Fruit fly (Drosophila melanogaster) whole organism, embryonic: Measurements from ENCODE around the gene CG9393.
A peak's percentile ranks its signal among the peaks of the same experiment; 100 is the strongest.

Experiments
- Abd-B ChIP-seq: fragments of 200-800 bp; sonication (Bioruptor generic); optimal IDR thresholded peaks from 2 replicates; lab custom pipeline; 2018; ENCODE audit warnings: missing biosample characterization, mild to moderate bottlenecking, missing genetic modification characterization, moderate library complexity
- Aef1 ChIP-seq: fragments of 200-800 bp; sonication (Bioruptor generic); IDR thresholded peaks from 3 replicates; pipeline ENCODE4 v1.3.6; 2022; ENCODE audit warnings: missing biosample characterization, missing genetic modification characterization
- Atf6 ChIP-seq: fragments of 200-800 bp; sonication (Bioruptor generic); IDR thresholded peaks from 2 replicates; pipeline ENCODE4 v1.3.6; 2022; ENCODE audit warnings: missing biosample characterization, missing genetic modification characterization
- Awh ChIP-seq: fragments of 200-800 bp; sonication (Bioruptor generic); IDR thresholded peaks from 2 replicates; pipeline ENCODE4, ENCODE4 v1.3.6; 2022; ENCODE audit warnings: missing biosample characterization, missing genetic modification characterization
- B-H1 ChIP-seq: fragments of 200-800 bp; sonication (Bioruptor generic); IDR thresholded peaks from 3 replicates; pipeline ENCODE4 v1.3.6; 2022; ENCODE audit warnings: missing biosample characterization, missing genetic modification characterization
- Blimp-1 ChIP-seq: fragments of 200-800 bp; sonication (Bioruptor generic); optimal IDR thresholded peaks from 3 replicates; lab custom pipeline; 2018; ENCODE audit warnings: missing biosample characterization, missing genetic modification characterization, mild to moderate bottlenecking, moderate library complexity, missing genetic modification reagents
- CG11456 ChIP-seq: fragments of 200-800 bp; sonication (Bioruptor generic); IDR thresholded peaks from 3 replicates; pipeline ENCODE4 v1.3.6; 2022; ENCODE audit warnings: missing biosample characterization, missing genetic modification characterization
- CG12219 ChIP-seq: fragments of 200-800 bp; sonication (Bioruptor generic); optimal IDR thresholded peaks from 3 replicates; lab custom pipeline; 2018; ENCODE audit warnings: missing biosample characterization, mild to moderate bottlenecking, missing genetic modification characterization
- CG13424 ChIP-seq: fragments of 200-800 bp; sonication (Bioruptor generic); optimal IDR thresholded peaks from 2 replicates; lab custom pipeline; 2019; ENCODE audit warnings: missing biosample characterization, mild to moderate bottlenecking, missing genetic modification characterization, moderate library complexity
- CG15011 ChIP-seq: fragments of 200-800 bp; sonication (Bioruptor generic); optimal IDR thresholded peaks from 3 replicates; lab custom pipeline; 2018; ENCODE audit warnings: missing biosample characterization, mild to moderate bottlenecking, missing genetic modification characterization
- CG1647 ChIP-seq: fragments of 200-800 bp; sonication (Bioruptor generic); optimal IDR thresholded peaks from 3 replicates; lab custom pipeline; 2016; ENCODE audit warnings: missing biosample characterization, missing genetic modification characterization
- CG16815 ChIP-seq: fragments of 200-800 bp; sonication (Bioruptor generic); optimal IDR thresholded peaks from 3 replicates; lab custom pipeline; 2017; ENCODE audit warnings: missing biosample characterization, mild to moderate bottlenecking, missing genetic modification characterization
- CG18476 ChIP-seq: fragments of 200-800 bp; sonication (Bioruptor generic); optimal IDR thresholded peaks from 2 replicates; lab custom pipeline; 2016; ENCODE audit warnings: missing biosample characterization, mild to moderate bottlenecking, missing genetic modification characterization
- CG18619 ChIP-seq: fragments of 200-800 bp; sonication (Bioruptor generic); optimal IDR thresholded peaks from 3 replicates; lab custom pipeline; 2017; ENCODE audit warnings: missing biosample characterization, mild to moderate bottlenecking, missing genetic modification characterization
- CG2678 ChIP-seq: fragments of 200-800 bp; sonication (Bioruptor generic); optimal IDR thresholded peaks from 3 replicates; lab custom pipeline; 2019; ENCODE audit warnings: missing biosample characterization, mild to moderate bottlenecking, missing genetic modification characterization, moderate library complexity
- CG3163 ChIP-seq: fragments of 200-800 bp; sonication (Bioruptor generic); optimal IDR thresholded peaks from 3 replicates; lab custom pipeline; 2016; ENCODE audit warnings: missing biosample characterization, missing genetic modification characterization
- CG34422 ChIP-seq: fragments of 200-800 bp; sonication (Bioruptor generic); IDR thresholded peaks from 3 replicates; pipeline ENCODE4 v1.3.6; 2022; ENCODE audit warnings: missing biosample characterization, missing genetic modification characterization
- CG4820 ChIP-seq: fragments of 200-800 bp; sonication (Bioruptor generic); optimal IDR thresholded peaks from 3 replicates; lab custom pipeline; 2016; ENCODE audit warnings: missing biosample characterization, missing genetic modification characterization
- CG7271 ChIP-seq: fragments of 200-800 bp; sonication (Bioruptor generic); optimal IDR thresholded peaks from 2 replicates; lab custom pipeline; 2018; ENCODE audit warnings: missing biosample characterization, mild to moderate bottlenecking, missing genetic modification characterization, moderate library complexity
- CG7839 ChIP-seq: fragments of 200-800 bp; sonication (Bioruptor generic); optimal IDR thresholded peaks from 3 replicates; lab custom pipeline; 2018; ENCODE audit warnings: missing biosample characterization, mild to moderate bottlenecking, missing genetic modification characterization, moderate library complexity
- CG9437 ChIP-seq: fragments of 200-800 bp; sonication (Bioruptor generic); optimal IDR thresholded peaks from 2 replicates; lab custom pipeline; 2018; ENCODE audit warnings: missing biosample characterization, mild to moderate bottlenecking, missing genetic modification characterization
- CTCF ChIP-seq: fragments of 200-800 bp; sonication (Bioruptor generic); optimal IDR thresholded peaks from 2 replicates; lab custom pipeline; 2017; ENCODE audit warnings: missing biosample characterization, mild to moderate bottlenecking, missing genetic modification characterization, moderate library complexity
- Dip2 ChIP-seq: fragments of 200-800 bp; sonication (Bioruptor generic); IDR thresholded peaks from 2 replicates; pipeline ENCODE4 v1.3.6; 2022; ENCODE audit warnings: missing biosample characterization, missing genetic modification characterization
- Lim3 ChIP-seq: fragments of 200-800 bp; sonication (Bioruptor generic); IDR thresholded peaks from 2 replicates; pipeline ENCODE4 v1.3.6; 2022; ENCODE audit warnings: missing biosample characterization, missing genetic modification characterization
- MTF-1 ChIP-seq: fragments of 200-800 bp; sonication (Bioruptor generic); optimal IDR thresholded peaks from 2 replicates; lab custom pipeline; 2018; ENCODE audit warnings: missing biosample characterization, mild to moderate bottlenecking, missing genetic modification characterization, borderline replicate concordance
- Med ChIP-seq: fragments of 200-800 bp; sonication (Bioruptor generic); peaks from one replicate; lab custom pipeline; 2016; ENCODE audit warnings: missing biosample characterization, missing genetic modification characterization, mild to moderate bottlenecking, inconsistent platforms, moderate library complexity
- Neu2 ChIP-seq: fragments of 200-800 bp; sonication (Bioruptor generic); optimal IDR thresholded peaks from 3 replicates; lab custom pipeline; 2016; ENCODE audit warnings: missing biosample characterization, missing genetic modification characterization, borderline replicate concordance
- Oli ChIP-seq: fragments of 200-800 bp; sonication (Bioruptor generic); optimal IDR thresholded peaks from 2 replicates; lab custom pipeline; 2018; ENCODE audit warnings: missing biosample characterization, mild to moderate bottlenecking, missing genetic modification characterization, moderate library complexity
- Pdp1 ChIP-seq, 2 experiments: fragments of 200-800 bp; sonication (Bioruptor generic); optimal IDR thresholded peaks; 3 replicates each; lab custom pipeline; 2016; ENCODE audit warnings: missing biosample characterization in 2 of 2, missing genetic modification characterization in 2 of 2, mild to moderate bottlenecking in 1 of 2, moderate library complexity in 1 of 2
- Ssrp ChIP-seq: fragments of 200-800 bp; sonication (Bioruptor generic); optimal IDR thresholded peaks from 2 replicates; lab custom pipeline; 2018; ENCODE audit warnings: missing biosample characterization, mild to moderate bottlenecking, missing genetic modification characterization, moderate library complexity
- Stat92E ChIP-seq, 3 experiments: fragments of >200 bp in 2 of 3; fragments of 200-800 bp in 1 of 3; sonication (Bioruptor generic) in 1 of 3; optimal IDR thresholded peaks; 2 replicates each; lab custom pipeline; 2017 to 2019; ENCODE audit warnings: missing biosample characterization in 3 of 3, missing genetic modification characterization in 3 of 3, mild to moderate bottlenecking in 1 of 3, moderate library complexity in 1 of 3
- Trl ChIP-seq, 3 experiments: fragments of >200 bp in 2 of 3; fragments of 200-800 bp in 1 of 3; sonication (Bioruptor generic) in 1 of 3; optimal IDR thresholded peaks; 2 replicates in 1 of 3; 3 replicates in 2 of 3; lab custom pipeline; 2016 to 2017; ENCODE audit warnings: missing biosample characterization in 1 of 3, missing genetic modification characterization in 1 of 3
- abd-A ChIP-seq: fragments of 200-800 bp; sonication (Bioruptor generic); optimal IDR thresholded peaks from 3 replicates; lab custom pipeline; 2019; ENCODE audit warnings: missing biosample characterization, mild to moderate bottlenecking, missing genetic modification characterization, moderate library complexity
- ac ChIP-seq: fragments of 200-800 bp; sonication (Bioruptor generic); optimal IDR thresholded peaks from 3 replicates; lab custom pipeline; 2017; ENCODE audit warnings: missing biosample characterization, mild to moderate bottlenecking, missing genetic modification characterization
- bcd ChIP-seq: fragments of 200-800 bp; sonication (Bioruptor generic); optimal IDR thresholded peaks from 2 replicates; lab custom pipeline; 2017; ENCODE audit warnings: missing biosample characterization, mild to moderate bottlenecking, missing genetic modification characterization
- br ChIP-seq: fragments of >200 bp; optimal IDR thresholded peaks from 2 replicates; lab custom pipeline; 2017
- btn ChIP-seq: fragments of 200-800 bp; sonication (Bioruptor generic); optimal IDR thresholded peaks from 2 replicates; lab custom pipeline; 2016; ENCODE audit warnings: missing biosample characterization, missing genetic modification characterization
- cato ChIP-seq: fragments of 200-800 bp; sonication (Bioruptor generic); optimal IDR thresholded peaks from 2 replicates; lab custom pipeline; 2016; ENCODE audit warnings: missing biosample characterization, missing genetic modification characterization, borderline replicate concordance
- grn ChIP-seq: fragments of 200-800 bp; sonication (Bioruptor generic); optimal IDR thresholded peaks from 3 replicates; lab custom pipeline; 2017; ENCODE audit warnings: missing biosample characterization, missing genetic modification characterization
- kni ChIP-seq: fragments of 200-800 bp; sonication (Bioruptor generic); optimal IDR thresholded peaks from 3 replicates; lab custom pipeline; 2017; ENCODE audit warnings: mild to moderate bottlenecking, missing biosample characterization, missing genetic modification reagents, missing genetic modification characterization
- lbe ChIP-seq: fragments of 200-800 bp; sonication (Bioruptor generic); optimal IDR thresholded peaks from 2 replicates; lab custom pipeline; 2016; ENCODE audit warnings: missing biosample characterization, mild to moderate bottlenecking, missing genetic modification characterization
- oc ChIP-seq: fragments of 200-800 bp; sonication (Bioruptor generic); optimal IDR thresholded peaks from 2 replicates; lab custom pipeline; 2018; ENCODE audit warnings: missing biosample characterization, mild to moderate bottlenecking, missing genetic modification characterization, moderate library complexity
- org-1 ChIP-seq: fragments of 200-800 bp; sonication (Bioruptor generic); optimal IDR thresholded peaks from 2 replicates; lab custom pipeline; 2017; ENCODE audit warnings: missing biosample characterization, missing genetic modification characterization
- pros ChIP-seq: fragments of 200-800 bp; sonication (Bioruptor generic); optimal IDR thresholded peaks from 3 replicates; lab custom pipeline; 2019; ENCODE audit warnings: missing biosample characterization, mild to moderate bottlenecking, missing genetic modification characterization, moderate library complexity
- sc ChIP-seq, 3 experiments: fragments of >200 bp in 2 of 3; fragments of 200-800 bp in 1 of 3; sonication (Bioruptor generic) in 1 of 3; optimal IDR thresholded peaks; 2 replicates in 2 of 3; 3 replicates in 1 of 3; lab custom pipeline; 2017; ENCODE audit warnings: mild to moderate bottlenecking in 1 of 3, missing biosample characterization in 1 of 3, missing genetic modification characterization in 1 of 3, missing genetic modification reagents in 1 of 3
- sens ChIP-seq: fragments of 200-800 bp; sonication (Bioruptor generic); peaks from one replicate; lab custom pipeline; 2016; ENCODE audit warnings: missing biosample characterization, missing genetic modification characterization
- tio ChIP-seq: fragments of 200-800 bp; sonication (Bioruptor generic); optimal IDR thresholded peaks from 2 replicates; lab custom pipeline; 2017; ENCODE audit warnings: missing biosample characterization, missing genetic modification characterization, inconsistent platforms
- vvl ChIP-seq: fragments of 200-800 bp; sonication (Bioruptor generic); IDR thresholded peaks from 2 replicates; pipeline ENCODE4 v1.3.6; 2022; ENCODE audit warnings: missing biosample characterization, missing genetic modification characterization

The CG9393 gene

dm6 chr3R:9606913-9607804, 43.7 kb upstream of the CG9393 start:
- no peak for TF ChIP-seq pros (GFP tag; lab: Kevin White, UChicago)
- TF ChIP-seq Awh (GFP tag; lab: Robert Waterston, UW) = peak; percentile 90
- TF ChIP-seq br = no peak
- peak; percentile 19; the same call in 1 of the 2 replicates for TF ChIP-seq vvl (GFP tag; lab: Robert Waterston, UW)
- peak; percentile 71 for TF ChIP-seq abd-A
- no peak for TF ChIP-seq Aef1
- TF ChIP-seq CG18619 (GFP tag; lab: Kevin White, UChicago) = no peak
- TF ChIP-seq oc (tag; lab: Kevin White, UChicago) = peak; percentile 11
- TF ChIP-seq grn (GFP tag; lab: Kevin White, UChicago) = peak; percentile 46
- TF ChIP-seq B-H1 (GFP tag; lab: Robert Waterston, UW) = no peak
- TF ChIP-seq Abd-B (GFP tag; lab: Kevin White, UChicago) = no peak
- TF ChIP-seq Pdp1 (GFP tag; optimal IDR thresholded peaks at IDR 0.05; lab: Kevin White, UChicago) = no peak
- no peak for TF ChIP-seq CG12219 (GFP tag; lab: Kevin White, UChicago)
- TF ChIP-seq CTCF (GFP tag; lab: Kevin White, UChicago) = no peak
- peak; percentile 5 for TF ChIP-seq Blimp-1 (GFP tag; lab: Kevin White, UChicago)
- TF ChIP-seq Med (GFP tag; lab: Kevin White, UChicago) = peak; percentile 14
- no peak for TF ChIP-seq CG34422 (GFP tag; lab: Robert Waterston, UW)
- TF ChIP-seq CG9437 = no peak
- TF ChIP-seq Atf6 (GFP tag; lab: Robert Waterston, UW) = no peak
- TF ChIP-seq Stat92E (GFP tag; optimal IDR thresholded peaks at IDR 0.05; lab: Kevin White, UChicago) = no peak
- no peak for TF ChIP-seq Dip2 (GFP tag; lab: Robert Waterston, UW)
- no peak for TF ChIP-seq CG3163 (GFP tag; lab: Kevin White, UChicago)
- peak; percentile 62 for TF ChIP-seq sens (GFP tag; lab: Kevin White, UChicago)

dm6 chr3R:9605084-9605483, 41.6 kb upstream of the CG9393 start:
- TF ChIP-seq cato (GFP tag; lab: Kevin White, UChicago) (no peak), CG7271 (no peak), bcd (GFP tag; lab: Kevin White, UChicago) (no peak), lbe (GFP tag; lab: Kevin White, UChicago) (no peak), MTF-1 (GFP tag; lab: Kevin White, UChicago) (peak; percentile 13), Stat92E (GFP tag; optimal IDR thresholded peaks at IDR 0.05; lab: Kevin White, UChicago) (peak in 1 of 3 experiments; percentile 30), tio (GFP tag; lab: Kevin White, UChicago) (peak; percentile 43), CG4820 (GFP tag; lab: Kevin White, UChicago) (peak; percentile 42), Trl (optimal IDR thresholded peaks at IDR 0.05; lab: Kevin White, UChicago) (no peak), Trl (GFP tag; optimal IDR thresholded peaks at IDR 0.05; lab: Kevin White, UChicago) (peak; percentile 29), ac (peak; percentile 12), CG15011 (no peak), CG16815 (GFP tag; lab: Kevin White, UChicago) (peak; percentile 20), CG13424 (tag; lab: Kevin White, UChicago) (peak; percentile 8), CG11456 (GFP tag; lab: Robert Waterston, UW) (no peak), CG18476 (GFP tag; lab: Kevin White, UChicago) (peak; percentile 3), Ssrp (tag; lab: Kevin White, UChicago) (peak; percentile 51), Lim3 (GFP tag; lab: Robert Waterston, UW) (no peak), org-1 (GFP tag; lab: Kevin White, UChicago) (no peak), CG7839 (tag; lab: Kevin White, UChicago) (peak; percentile 58), kni (GFP tag; lab: Kevin White, UChicago) (no peak), CG1647 (GFP tag; lab: Kevin White, UChicago) (no peak), Oli (tag; lab: Kevin White, UChicago) (peak; percentile 4), Neu2 (GFP tag; lab: Kevin White, UChicago) (peak; percentile 13), sc (optimal IDR thresholded peaks at IDR 0.05; lab: Kevin White, UChicago) (no peak), sc (GFP tag; optimal IDR thresholded peaks at IDR 0.05; lab: Kevin White, UChicago) (peak; percentile 26), CG2678 (tag; lab: Kevin White, UChicago) (peak; percentile 23), btn (GFP tag; lab: Kevin White, UChicago) (peak; percentile 13)
